Worm (Caenorhabditis elegans) whole organism, L1 larva: ENCODE data around the gene M60.6.

Source experiments
- aly-2 ChIP-seq: fragments of 150-350 bp; optimal IDR thresholded peaks from 2 replicates; lab custom pipeline; 2014; ENCODE audit warnings: missing biosample characterization, missing genetic modification characterization
- ama-1 ChIP-seq: fragments of 150-350 bp; optimal IDR thresholded peaks from 2 replicates; lab custom pipeline; 2014
- blmp-1 ChIP-seq: fragments of 150-350 bp; optimal IDR thresholded peaks from 2 replicates; lab custom pipeline; 2014; ENCODE audit warnings: missing biosample characterization, missing genetic modification characterization
- ceh-88 ChIP-seq: fragments of 200-800 bp; sonication (Bioruptor generic); IDR thresholded peaks from 2 replicates; pipeline ENCODE4 v1.3.6; 2022; ENCODE audit warnings: missing genetic modification characterization, missing compliant biosample characterization
- elt-2 ChIP-seq: sonication (generic microtip); optimal IDR thresholded peaks from 2 replicates; lab custom pipeline; 2016; ENCODE audit warnings: missing genetic modification characterization, mild to moderate bottlenecking, inconsistent platforms, missing compliant biosample characterization, missing genetic modification reagents
- hlh-17 ChIP-seq: fragments of 200-800 bp; sonication (Bioruptor generic); optimal IDR thresholded peaks from 2 replicates; lab custom pipeline; 2018; ENCODE audit warnings: missing genetic modification characterization, mild to moderate bottlenecking, missing compliant biosample characterization, moderate library complexity, borderline replicate concordance
- lin-15B ChIP-seq: fragments of 150-350 bp; sonication (generic microtip); optimal IDR thresholded peaks from 3 replicates; lab custom pipeline; 2014; ENCODE audit warnings: missing biosample characterization, missing genetic modification characterization
- lin-35 ChIP-seq, 2 experiments: fragments of 150-350 bp; optimal IDR thresholded peaks; 2 replicates each; lab custom pipeline; 2014; ENCODE audit warnings: missing biosample characterization in 2 of 2, missing genetic modification characterization in 2 of 2, missing genetic modification reagents in 2 of 2
- nhr-11 ChIP-seq: fragments of 150-350 bp; optimal IDR thresholded peaks from 2 replicates; lab custom pipeline; 2014; ENCODE audit warnings: missing biosample characterization, missing genetic modification characterization
- swsn-7 ChIP-seq: sonication (generic microtip); optimal IDR thresholded peaks from 2 replicates; lab custom pipeline; 2016; ENCODE audit warnings: missing genetic modification characterization, missing compliant biosample characterization
- unc-86 ChIP-seq: sonication (generic microtip); optimal IDR thresholded peaks from 2 replicates; lab custom pipeline; 2016; ENCODE audit warnings: missing genetic modification characterization, missing compliant biosample characterization
- unc-98 ChIP-seq: fragments of 200-800 bp; sonication (Bioruptor generic); IDR thresholded peaks from 2 replicates; pipeline ENCODE4 v1.3.6; 2022; ENCODE audit warnings: missing genetic modification characterization, missing compliant biosample characterization

- no peak for TF ChIP-seq lin-15B (tag; lab: Kevin White, UChicago)
- TF ChIP-seq unc-86 (tag; lab: Kevin White, UChicago) = no peak
- no peak for TF ChIP-seq ceh-88 (GFP tag; lab: Robert Waterston, UW)
- TF ChIP-seq lin-35 (GFP tag; optimal IDR thresholded peaks at IDR 0.05; lab: Kevin White, UChicago) = no peak
- TF ChIP-seq elt-2 (tag; lab: Kevin White, UChicago) = no peak
- no peak for TF ChIP-seq hlh-17
- no peak for TF ChIP-seq unc-98 (GFP tag; lab: Robert Waterston, UW)
- TF ChIP-seq swsn-7 = no peak
- no peak for TF ChIP-seq blmp-1 (tag; lab: Kevin White, UChicago)
- TF ChIP-seq ama-1 (lab: Kevin White, UChicago) = no peak
- no peak for TF ChIP-seq aly-2 (tag; lab: Kevin White, UChicago)
- TF ChIP-seq nhr-11 (tag; lab: Kevin White, UChicago) = no peak
These were observed 35.3 kb downstream of the M60.6 start for ce11 chrX:8216957-8217356.
